Worm (Caenorhabditis elegans) whole organism, L4 larva: ENCODE data around the gene F01G10.5.

Experiments
- D1046.2 ChIP-seq: fragments of 200-800 bp; sonication (Bioruptor generic); IDR thresholded peaks from 2 replicates; pipeline ENCODE4 v1.3.6; 2022; ENCODE audit warnings: missing genetic modification characterization, missing compliant biosample characterization
- F26F4.8 ChIP-seq: fragments of 200-800 bp; sonication (Bioruptor generic); conservative IDR thresholded peaks from 2 replicates; pipeline ENCODE4 v1.3.6; 2022; ENCODE audit warnings: missing genetic modification characterization, missing compliant biosample characterization
- F44E2.7 ChIP-seq: fragments of 200-800 bp; sonication (Bioruptor generic); IDR thresholded peaks from 2 replicates; pipeline ENCODE4 v2.1.2; 2022; ENCODE audit warnings: missing genetic modification characterization, missing compliant biosample characterization
- F49E8.2 ChIP-seq: sonication (generic microtip); optimal IDR thresholded peaks from 2 replicates; lab custom pipeline; 2016; ENCODE audit warnings: missing compliant biosample characterization, mild to moderate bottlenecking, missing genetic modification characterization, borderline replicate concordance
- T20F7.1 ChIP-seq: fragments of 200-800 bp; sonication (Bioruptor generic); optimal IDR thresholded peaks from 2 replicates; lab custom pipeline; 2018; ENCODE audit warnings: mild to moderate bottlenecking, missing genetic modification characterization, missing compliant biosample characterization
- ZK337.2 ChIP-seq: fragments of 200-800 bp; sonication (Bioruptor generic); IDR thresholded peaks from 2 replicates; pipeline ENCODE4 v1.3.6; 2022; ENCODE audit warnings: missing genetic modification reagents, missing genetic modification characterization, missing compliant biosample characterization
- ZK546.5 ChIP-seq, 2 experiments: sonication (generic microtip); optimal IDR thresholded peaks; 2 replicates each; lab custom pipeline; 2017; ENCODE audit warnings: missing biosample characterization in 2 of 2, missing genetic modification characterization in 2 of 2
- ama-1 ChIP-seq: fragments of 150-350 bp; optimal IDR thresholded peaks from 2 replicates; lab custom pipeline; 2014; ENCODE audit warnings: inconsistent platforms, mixed read lengths
- cey-2 ChIP-seq: sonication (generic microtip); optimal IDR thresholded peaks from 3 replicates; lab custom pipeline; 2017; ENCODE audit warnings: missing genetic modification characterization, mild to moderate bottlenecking, missing compliant biosample characterization, antibody characterized with exemption, borderline replicate concordance; ENCODE audit not compliant: insufficient read depth
- daf-12 ChIP-seq: fragments of 150-350 bp; optimal IDR thresholded peaks from 2 replicates; lab custom pipeline; 2014; ENCODE audit warnings: missing biosample characterization, missing genetic modification reagents, missing genetic modification characterization
- daf-16 ChIP-seq, 3 experiments: sonication (generic microtip); optimal IDR thresholded peaks; 2 replicates each; lab custom pipeline; 2016 to 2017; ENCODE audit warnings: missing genetic modification characterization in 3 of 3, missing genetic modification reagents in 3 of 3, mild to moderate bottlenecking in 2 of 3, missing compliant biosample characterization in 2 of 3, missing biosample characterization in 1 of 3, moderate library complexity in 1 of 3
- daf-8 ChIP-seq: fragments of 200-800 bp; sonication (Bioruptor generic); IDR thresholded peaks from 2 replicates; pipeline ENCODE4 v1.3.6; 2022; ENCODE audit warnings: missing genetic modification characterization, missing compliant biosample characterization
- dmd-6 ChIP-seq: fragments of 200-800 bp; sonication (Bioruptor generic); IDR thresholded peaks from 2 replicates; pipeline ENCODE4 v1.3.6; 2022; ENCODE audit warnings: missing genetic modification reagents, missing genetic modification characterization, missing compliant biosample characterization
- dve-1 ChIP-seq: sonication (generic microtip); optimal IDR thresholded peaks from 2 replicates; lab custom pipeline; 2017; ENCODE audit warnings: antibody characterized with exemption, mild to moderate bottlenecking, missing genetic modification characterization, missing compliant biosample characterization; ENCODE audit not compliant: insufficient read depth
- egl-27 ChIP-seq: sonication (generic microtip); optimal IDR thresholded peaks from 3 replicates; lab custom pipeline; 2017; ENCODE audit warnings: missing biosample characterization, missing genetic modification reagents, missing genetic modification characterization
- egl-43 ChIP-seq: fragments of 200-800 bp; sonication (Bioruptor generic); IDR thresholded peaks from 2 replicates; pipeline ENCODE4 v1.3.6; 2022; ENCODE audit warnings: missing genetic modification reagents, missing genetic modification characterization, missing compliant biosample characterization
- hif-1 ChIP-seq, 2 experiments: sonication (generic microtip); optimal IDR thresholded peaks; 2 replicates each; lab custom pipeline; 2016 to 2017; ENCODE audit warnings: missing compliant biosample characterization in 2 of 2, missing genetic modification characterization in 2 of 2, missing genetic modification reagents in 2 of 2, missing genotype in 2 of 2, mild to moderate bottlenecking in 1 of 2
- hlh-11 ChIP-seq: fragments of 200-800 bp; sonication (Bioruptor generic); optimal IDR thresholded peaks from 2 replicates; lab custom pipeline; 2018; ENCODE audit warnings: mild to moderate bottlenecking, missing genetic modification characterization, missing compliant biosample characterization
- hlh-30 ChIP-seq: sonication (generic microtip); optimal IDR thresholded peaks from 2 replicates; lab custom pipeline; 2017; ENCODE audit warnings: antibody characterized with exemption, mild to moderate bottlenecking, missing genetic modification characterization, missing compliant biosample characterization; ENCODE audit not compliant: insufficient read depth
- lim-7 ChIP-seq: fragments of 200-800 bp; sonication (Bioruptor generic); IDR thresholded peaks from 2 replicates; pipeline ENCODE4 v1.3.6; 2022; ENCODE audit warnings: missing genetic modification characterization, missing compliant biosample characterization
- lin-15B ChIP-seq: fragments of 150-350 bp; sonication (generic microtip); optimal IDR thresholded peaks from 3 replicates; lab custom pipeline; 2014; ENCODE audit warnings: missing biosample characterization, missing genetic modification characterization
- lir-3 ChIP-seq: sonication (generic microtip); optimal IDR thresholded peaks from 2 replicates; lab custom pipeline; 2016; ENCODE audit warnings: mild to moderate bottlenecking, missing genetic modification characterization, missing compliant biosample characterization
- madf-5 ChIP-seq, 2 experiments: fragments of 200-800 bp; sonication (Bioruptor generic); IDR thresholded peaks; 2 replicates each; pipeline ENCODE4 v1.3.6; 2022; ENCODE audit warnings: missing compliant biosample characterization in 2 of 2, missing genetic modification characterization in 2 of 2
- mxl-3 ChIP-seq: fragments of 200-800 bp; sonication (Bioruptor generic); optimal IDR thresholded peaks from 2 replicates; lab custom pipeline; 2018; ENCODE audit warnings: mild to moderate bottlenecking, missing genetic modification characterization, missing compliant biosample characterization
- nhr-11 ChIP-seq: fragments of 150-350 bp; optimal IDR thresholded peaks from 2 replicates; lab custom pipeline; 2014; ENCODE audit warnings: missing biosample characterization, missing genetic modification characterization
- nhr-25 ChIP-seq: sonication (generic microtip); optimal IDR thresholded peaks from 2 replicates; lab custom pipeline; 2017; ENCODE audit warnings: missing genetic modification characterization, mild to moderate bottlenecking, missing compliant biosample characterization, antibody characterized with exemption, moderate library complexity, borderline replicate concordance; ENCODE audit not compliant: insufficient read depth
- nhr-28 ChIP-seq: fragments of 150-350 bp; optimal IDR thresholded peaks from 2 replicates; lab custom pipeline; 2014; ENCODE audit warnings: missing biosample characterization, missing genetic modification characterization
- nhr-42 ChIP-seq: fragments of 200-800 bp; sonication (Bioruptor generic); IDR thresholded peaks from 2 replicates; pipeline ENCODE4 v1.3.6; 2022; ENCODE audit warnings: missing genetic modification characterization, missing compliant biosample characterization
- nhr-48 ChIP-seq: sonication (generic microtip); optimal IDR thresholded peaks from 2 replicates; lab custom pipeline; 2016; ENCODE audit warnings: mild to moderate bottlenecking, missing genetic modification characterization, missing compliant biosample characterization
- nhr-6 ChIP-seq: fragments of 150-350 bp; optimal IDR thresholded peaks from 2 replicates; lab custom pipeline; 2014; ENCODE audit warnings: missing biosample characterization, missing genetic modification characterization
- nhr-77 ChIP-seq: fragments of 150-350 bp; optimal IDR thresholded peaks from 2 replicates; lab custom pipeline; 2014; ENCODE audit warnings: missing biosample characterization, missing genetic modification characterization
- pqm-1 ChIP-seq: sonication (generic microtip); optimal IDR thresholded peaks from 2 replicates; lab custom pipeline; 2017; ENCODE audit warnings: missing biosample characterization, missing genetic modification characterization
- set-16 ChIP-seq: fragments of 200-800 bp; sonication (Bioruptor generic); IDR thresholded peaks from 2 replicates; pipeline ENCODE4 v1.3.6; 2022; ENCODE audit warnings: missing genetic modification reagents, missing genetic modification characterization, missing compliant biosample characterization
- skn-1 ChIP-seq: fragments of 150-350 bp; optimal IDR thresholded peaks from 2 replicates; lab custom pipeline; 2014; ENCODE audit warnings: missing biosample characterization, missing genetic modification characterization
- snpc-1.2 ChIP-seq: fragments of 200-800 bp; sonication (Bioruptor generic); IDR thresholded peaks from 2 replicates; pipeline ENCODE4 v1.3.6; 2022; ENCODE audit warnings: missing genetic modification reagents, missing genetic modification characterization, missing compliant biosample characterization
- spr-1 ChIP-seq: sonication (generic microtip); optimal IDR thresholded peaks from 2 replicates; lab custom pipeline; 2016; ENCODE audit warnings: mild to moderate bottlenecking, missing genetic modification characterization, missing compliant biosample characterization
- spr-3 ChIP-seq: fragments of 200-800 bp; sonication (Bioruptor generic); optimal IDR thresholded peaks from 2 replicates; lab custom pipeline; 2018; ENCODE audit warnings: mild to moderate bottlenecking, missing genetic modification characterization, missing compliant biosample characterization
- tag-97 ChIP-seq: fragments of 200-800 bp; sonication (Bioruptor generic); IDR thresholded peaks from 2 replicates; pipeline ENCODE4 v1.3.6; 2022; ENCODE audit warnings: missing genetic modification characterization, missing compliant biosample characterization
- unc-130 ChIP-seq: sonication (generic microtip); optimal IDR thresholded peaks from 2 replicates; lab custom pipeline; 2016; ENCODE audit warnings: missing genetic modification reagents, missing genetic modification characterization, missing compliant biosample characterization
- unc-62 ChIP-seq, 3 experiments: fragments of 150-350 bp in 1 of 3; sonication (generic microtip); optimal IDR thresholded peaks in 2 of 3; peaks in 1 of 3; 1 replicate in 1 of 3; 2 replicates in 2 of 3; lab custom pipeline; 2014 to 2017; ENCODE audit warnings: missing biosample characterization in 3 of 3, missing genetic modification characterization in 3 of 3, missing genetic modification reagents in 3 of 3, missing genotype in 1 of 3
- zip-2 ChIP-seq: fragments of 150-350 bp; optimal IDR thresholded peaks from 2 replicates; lab custom pipeline; 2014; ENCODE audit warnings: missing biosample characterization, missing genetic modification characterization
- ztf-7 ChIP-seq: fragments of 150-350 bp; optimal IDR thresholded peaks from 2 replicates; lab custom pipeline; 2014; ENCODE audit warnings: missing biosample characterization, missing genetic modification characterization

Gene F01G10.5

ce11 chrIV:10262882-10263281 is 32.0 kb upstream of the F01G10.5 start:
- TF ChIP-seq lim-7 (GFP tag; lab: Robert Waterston, UW) = peak; percentile 66; the same call in 1 of the 2 replicates
- TF ChIP-seq madf-5 (GFP tag; IDR thresholded peaks at IDR 0.05; lab: Robert Waterston, UW) = peak in 1 of 2 experiments; percentile 85; a peak in 2 of 4 replicates
- 0 out of 2 replicates have a peak, but pooled peaks have one; percentile 30 for TF ChIP-seq D1046.2 (GFP tag; lab: Robert Waterston, UW)
- 0 out of 2 replicates have a peak, but pooled peaks have one; percentile 17 for TF ChIP-seq ZK337.2 (GFP tag; lab: Robert Waterston, UW)
- 0 out of 2 replicates have a peak, but pooled peaks have one; percentile 9 for TF ChIP-seq nhr-42 (GFP tag; lab: Robert Waterston, UW)
- peak; percentile 59; the same call in 1 of the 2 replicates for TF ChIP-seq snpc-1.2
- TF ChIP-seq set-16 = peak; percentile 75
- TF ChIP-seq F26F4.8 = 0 out of 2 replicates have a peak, but pooled peaks have one; percentile 54

- peak; percentile 38 for TF ChIP-seq nhr-48 (tag; lab: Kevin White, UChicago)
- TF ChIP-seq T20F7.1 (GFP tag; lab: Kevin White, UChicago) = no peak
- no peak for TF ChIP-seq nhr-77 (tag; lab: Kevin White, UChicago)
- no peak for TF ChIP-seq ztf-7 (tag; lab: Kevin White, UChicago)
- TF ChIP-seq tag-97 = no peak
- TF ChIP-seq skn-1 (tag; lab: Kevin White, UChicago) = no peak
- no peak for TF ChIP-seq egl-43
- peak; percentile 22 for TF ChIP-seq nhr-28 (tag; lab: Kevin White, UChicago)
- no peak for TF ChIP-seq nhr-11 (tag; lab: Kevin White, UChicago)
- TF ChIP-seq daf-8 (GFP tag; lab: Robert Waterston, UW) = no peak
- TF ChIP-seq mxl-3 (GFP tag; lab: Kevin White, UChicago) = peak; percentile 18
- no peak for TF ChIP-seq spr-3 (GFP tag; lab: Kevin White, UChicago)
- no peak for TF ChIP-seq pqm-1 (tag; lab: Kevin White, UChicago)
- peak; percentile 29 for TF ChIP-seq hlh-11
- no peak for TF ChIP-seq nhr-25 (tag; lab: Kevin White, UChicago)
Observed at ce11 chrIV:10261061-10261460, 30.2 kb upstream of the F01G10.5 start.

ce11 chrIV:10259557-10259956 is 28.7 kb upstream of the F01G10.5 start, which contains the start of gene F01G10.9:
Gene F01G10.9 (minus strand): TSS chrIV:10259657.
- TF ChIP-seq F44E2.7 (GFP tag; lab: Robert Waterston, UW) (no peak), lin-15B (tag; lab: Kevin White, UChicago) (no peak), egl-27 (no peak), ztf-7 (tag; lab: Kevin White, UChicago) (no peak), hlh-30 (no peak)

- TF ChIP-seq unc-130 (GFP tag; lab: Kevin White, UChicago) (no peak), hlh-30 (no peak), cey-2 (tag; lab: Kevin White, UChicago) (no peak), dve-1 (tag; lab: Kevin White, UChicago) (peak; percentile 39), F49E8.2 (no peak), ZK546.5 (tag; optimal IDR thresholded peaks at IDR 0.05; lab: Kevin White, UChicago) (no peak), pqm-1 (tag; lab: Kevin White, UChicago) (peak; percentile 9), daf-16 (GFP tag; optimal IDR thresholded peaks at IDR 0.05; lab: Kevin White, UChicago) (no peak), daf-16 (tag; optimal IDR thresholded peaks at IDR 0.05; lab: Kevin White, UChicago) (peak; percentile 23), unc-62 (GFP tag; optimal IDR thresholded peaks at IDR 0.05 in 1 of 2; lab: Kevin White, UChicago) (peak in 1 of 2 experiments; percentile 43), unc-62 (tag; optimal IDR thresholded peaks at IDR 0.05; lab: Kevin White, UChicago) (no peak), zip-2 (tag; lab: Kevin White, UChicago) (no peak), nhr-6 (tag; lab: Kevin White, UChicago) (no peak), ama-1 (no peak), daf-12 (tag; lab: Kevin White, UChicago) (no peak), F44E2.7 (GFP tag; lab: Robert Waterston, UW) (no peak), lir-3 (no peak), nhr-48 (tag; lab: Kevin White, UChicago) (no peak), dmd-6 (peak; percentile 45), hif-1 (tag; optimal IDR thresholded peaks at IDR 0.05; lab: Kevin White, UChicago) (no peak), ztf-7 (tag; lab: Kevin White, UChicago) (no peak), spr-1 (tag; lab: Kevin White, UChicago) (no peak), nhr-28 (tag; lab: Kevin White, UChicago) (no peak), snpc-1.2 (no peak)
Observed at ce11 chrIV:10252886-10253639, 22.2 kb upstream of the F01G10.5 start.
